Worm (Caenorhabditis elegans): ENCODE data around the gene K02D10.4.

Gene K02D10.4

ce11 chrIII:8809245-8809971, 29.6 kb upstream of the K02D10.4 start, which contains the start of gene prx-19:
TSS of gene prx-19 (minus strand) at chrIII:8809295.
- TF ChIP-seq F13H6.1 (tag; optimal IDR thresholded peaks at IDR 0.05) = peak; percentile 43
- TF ChIP-seq lsy-2 (tag; optimal IDR thresholded peaks at IDR 0.05) = peak in 1 of 2 experiments; percentile 66
- peak; percentile 92 for TF ChIP-seq gmeb-1 (tag; optimal IDR thresholded peaks at IDR 0.05)
- no peak for TF ChIP-seq nhr-6 (tag; optimal IDR thresholded peaks at IDR 0.05)
- no peak for TF ChIP-seq elt-1 (tag; optimal IDR thresholded peaks at IDR 0.05)
- TF ChIP-seq sma-9 (GFP tag; optimal IDR thresholded peaks at IDR 0.05) = peak; percentile 39
- TF ChIP-seq sma-9 (tag; optimal IDR thresholded peaks at IDR 0.05) = no peak
- TF ChIP-seq sma-3 (GFP tag; optimal IDR thresholded peaks at IDR 0.05) = peak; percentile 19
- TF ChIP-seq nhr-10 (tag; optimal IDR thresholded peaks at IDR 0.05) = no peak
- peak; percentile 73 for TF ChIP-seq nhr-129 (tag; optimal IDR thresholded peaks at IDR 0.05)
- no peak for TF ChIP-seq lin-39 (tag; optimal IDR thresholded peaks at IDR 0.05)
- peak; percentile 15 for TF ChIP-seq lin-13 (GFP tag; optimal IDR thresholded peaks at IDR 0.05)
- no peak for TF ChIP-seq nhr-11 (tag; optimal IDR thresholded peaks at IDR 0.05)
- TF ChIP-seq unc-55 (GFP tag; optimal IDR thresholded peaks at IDR 0.05) = peak; percentile 79
- no peak for TF ChIP-seq nhr-23 (tag; optimal IDR thresholded peaks at IDR 0.05)
- TF ChIP-seq nhr-25 (tag; optimal IDR thresholded peaks at IDR 0.05) = peak; percentile 1
- no peak for TF ChIP-seq peb-1 (tag; optimal IDR thresholded peaks at IDR 0.05)
- no peak for TF ChIP-seq nhr-12 (tag; optimal IDR thresholded peaks at IDR 0.05)
- no peak for TF ChIP-seq nhr-77 (tag; optimal IDR thresholded peaks at IDR 0.05)
- TF ChIP-seq crh-2 (tag; optimal IDR thresholded peaks at IDR 0.05) = peak; percentile 30
- peak; percentile 7 for TF ChIP-seq ama-1 (optimal IDR thresholded peaks at IDR 0.05)
- TF ChIP-seq alr-1 (tag; optimal IDR thresholded peaks at IDR 0.05) = no peak
- TF ChIP-seq egl-27 (tag; optimal IDR thresholded peaks at IDR 0.05) = no peak
- no peak for TF ChIP-seq fos-1 (tag; optimal IDR thresholded peaks at IDR 0.05)
- no peak for TF ChIP-seq dmd-4 (tag; optimal IDR thresholded peaks at IDR 0.05)
- no peak for TF ChIP-seq mdl-1 (tag; optimal IDR thresholded peaks at IDR 0.05)
- peak; percentile 62 for TF ChIP-seq C34F6.9 (tag; optimal IDR thresholded peaks at IDR 0.05)

- TF ChIP-seq skn-1 (tag; optimal IDR thresholded peaks at IDR 0.05) (no peak), egl-27 (tag; optimal IDR thresholded peaks at IDR 0.05) (no peak), lin-39 (tag; optimal IDR thresholded peaks at IDR 0.05) (no peak), fos-1 (tag; optimal IDR thresholded peaks at IDR 0.05) (no peak), ztf-4 (tag; optimal IDR thresholded peaks at IDR 0.05) (no peak), gmeb-1 (tag; optimal IDR thresholded peaks at IDR 0.05) (no peak), unc-39 (tag; optimal IDR thresholded peaks at IDR 0.05) (no peak), peb-1 (tag; optimal IDR thresholded peaks at IDR 0.05) (no peak), blmp-1 (tag; optimal IDR thresholded peaks at IDR 0.05; ENCODE audit: insufficient read depth) (no peak)
Measured at ce11 chrIII:8807246-8807645, 27.4 kb upstream of the K02D10.4 start, which contains the start of gene F54F2.7. TSS of gene F54F2.7 (minus strand) at chrIII:8807346.

ce11 chrIII:8805815-8806214, 26.0 kb upstream of the K02D10.4 start:
- TF ChIP-seq nhr-11 (tag; optimal IDR thresholded peaks at IDR 0.05) (no peak), nhr-12 (tag; optimal IDR thresholded peaks at IDR 0.05) (no peak), ceh-82 (tag; optimal IDR thresholded peaks at IDR 0.05) (no peak), crh-2 (tag; optimal IDR thresholded peaks at IDR 0.05) (no peak), fos-1 (tag; optimal IDR thresholded peaks at IDR 0.05) (no peak), mab-5 (tag; optimal IDR thresholded peaks at IDR 0.05) (no peak), unc-62 (GFP tag; optimal IDR thresholded peaks at IDR 0.05) (no peak), alr-1 (tag; optimal IDR thresholded peaks at IDR 0.05) (no peak), sem-4 (tag; optimal IDR thresholded peaks at IDR 0.05) (no peak), R02D3.7 (tag; optimal IDR thresholded peaks at IDR 0.05) (no peak), nhr-23 (tag; optimal IDR thresholded peaks at IDR 0.05) (no peak), ztf-4 (tag; optimal IDR thresholded peaks at IDR 0.05) (no peak), sma-9 (GFP tag; optimal IDR thresholded peaks at IDR 0.05) (no peak), sma-9 (tag; optimal IDR thresholded peaks at IDR 0.05) (no peak), lsy-2 (tag; optimal IDR thresholded peaks at IDR 0.05) (no peak), Y55F3AM.14 (GFP tag; optimal IDR thresholded peaks at IDR 0.05) (no peak), lin-39 (tag; optimal IDR thresholded peaks at IDR 0.05) (no peak), ztf-1 (GFP tag; conservative IDR thresholded peaks at IDR 0.05) (no peak), blmp-1 (tag; optimal IDR thresholded peaks at IDR 0.05; ENCODE audit: insufficient read depth) (no peak), ztf-11 (tag; optimal IDR thresholded peaks at IDR 0.05) (no peak), elt-1 (tag; optimal IDR thresholded peaks at IDR 0.05) (no peak)
